Worm (Caenorhabditis elegans): ENCODE data around the gene T24C4.5.

DNA sequence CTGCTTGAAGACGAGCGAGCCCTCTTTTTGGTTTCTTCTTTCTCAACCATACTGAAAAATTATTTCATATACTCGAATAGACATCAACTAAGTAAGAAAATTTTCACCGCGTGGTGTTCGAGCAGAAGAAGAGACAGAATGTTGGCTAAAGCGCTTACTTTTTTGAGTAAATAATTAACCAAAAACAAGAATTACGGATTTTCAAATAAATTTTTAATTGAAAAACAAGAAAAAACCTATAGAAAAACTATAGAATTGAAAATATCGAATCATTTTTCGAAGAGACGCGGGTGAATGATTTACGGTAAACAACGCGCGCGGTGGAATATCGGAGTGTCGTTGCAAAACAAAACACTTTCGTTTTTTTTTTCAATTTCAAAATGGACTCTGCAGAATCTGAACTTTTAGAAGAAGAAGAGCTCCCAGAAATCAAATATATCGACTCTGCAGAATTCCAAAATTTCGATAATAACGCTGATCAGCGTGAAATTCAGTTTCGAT is 25.6 kb downstream of the T24C4.5 start, which contains the start of the genes rnp-5 and tag-51:
- TF ChIP-seq ztf-23 (GFP tag; IDR thresholded peaks at IDR 0.05) (no peak), ref-1 (GFP tag; conservative IDR thresholded peaks at IDR 0.05) (no peak), flt-1 (GFP tag; IDR thresholded peaks at IDR 0.05) (no peak), cog-1 (tag; optimal IDR thresholded peaks at IDR 0.05) (no peak), T22C8.4 (GFP tag; IDR thresholded peaks at IDR 0.05) (no peak), klf-2 (GFP tag; conservative IDR thresholded peaks at IDR 0.05) (no peak)

All from whole organism, midembryonic.